Fruit fly (Drosophila melanogaster): Measurements from ENCODE around the gene CG4631.

The CG4631 gene

dm6 chr2L:16607070-16607469, at the start of gene CG4631:
Gene CG4631, plus strand, starts transcription at chr2L:16607370.
- TF ChIP-seq CTCF (optimal IDR thresholded peaks at IDR 0.05) (no peak), CG8478 (optimal IDR thresholded peaks at IDR 0.05) (no peak)

- TF ChIP-seq CTCF (optimal IDR thresholded peaks at IDR 0.05) (no peak), CG8478 (optimal IDR thresholded peaks at IDR 0.05) (no peak)
Observed at dm6 chr2L:16559919-16560318, 47.3 kb upstream of the CG4631 start.

- TF ChIP-seq CTCF (optimal IDR thresholded peaks at IDR 0.05) (no peak), CG8478 (optimal IDR thresholded peaks at IDR 0.05) (no peak)
Observed at dm6 chr2L:16562379-16562778, 44.8 kb upstream of the CG4631 start.

- TF ChIP-seq CTCF (optimal IDR thresholded peaks at IDR 0.05) (peak in 1 of 2 experiments; percentile 7), CG8478 (optimal IDR thresholded peaks at IDR 0.05) (no peak)
Observed at dm6 chr2L:16582732-16583131, 24.4 kb upstream of the CG4631 start.

- TF ChIP-seq CTCF (optimal IDR thresholded peaks at IDR 0.05) (no peak), CG8478 (optimal IDR thresholded peaks at IDR 0.05) (no peak)
Observed at dm6 chr2L:16587654-16588348, 19.4 kb upstream of the CG4631 start.

dm6 chr2L:16588691-16589102, 18.5 kb upstream of the CG4631 start:
- TF ChIP-seq CG8478 (optimal IDR thresholded peaks at IDR 0.05) (no peak), CTCF (optimal IDR thresholded peaks at IDR 0.05) (no peak)

dm6 chr2L:16590345-16591107, 16.6 kb upstream of the CG4631 start:
- no peak for TF ChIP-seq CTCF (optimal IDR thresholded peaks at IDR 0.05)
- TF ChIP-seq CG8478 (optimal IDR thresholded peaks at IDR 0.05), result no peak

- TF ChIP-seq CTCF (optimal IDR thresholded peaks at IDR 0.05) (no peak), CG8478 (optimal IDR thresholded peaks at IDR 0.05) (no peak)
Observed at dm6 chr2L:16591480-16591879, 15.7 kb upstream of the CG4631 start.

dm6 chr2L:16591934-16592333, 15.2 kb upstream of the CG4631 start:
- TF ChIP-seq CG8478 (optimal IDR thresholded peaks at IDR 0.05), result no peak
- no peak for TF ChIP-seq CTCF (optimal IDR thresholded peaks at IDR 0.05)

dm6 chr2L:16593895-16594468, 13.2 kb upstream of the CG4631 start:
- TF ChIP-seq CG8478 (optimal IDR thresholded peaks at IDR 0.05), result no peak
- no peak for TF ChIP-seq CTCF (optimal IDR thresholded peaks at IDR 0.05)

dm6 chr2L:16594628-16595027, 12.5 kb upstream of the CG4631 start:
- TF ChIP-seq CG8478 (optimal IDR thresholded peaks at IDR 0.05) (no peak), CTCF (optimal IDR thresholded peaks at IDR 0.05) (no peak)

- no peak for TF ChIP-seq CG8478 (optimal IDR thresholded peaks at IDR 0.05)
- no peak for TF ChIP-seq CTCF (optimal IDR thresholded peaks at IDR 0.05)
Observed at dm6 chr2L:16595938-16596337, 11.2 kb upstream of the CG4631 start.

- TF ChIP-seq CTCF (optimal IDR thresholded peaks at IDR 0.05) (no peak), CG8478 (optimal IDR thresholded peaks at IDR 0.05) (no peak)
Observed at dm6 chr2L:16597798-16598737, 9.1 kb upstream of the CG4631 start.

- TF ChIP-seq CTCF (optimal IDR thresholded peaks at IDR 0.05) (peak; percentile 48 to 68), CG8478 (optimal IDR thresholded peaks at IDR 0.05) (no peak)
Observed at dm6 chr2L:16598738-16599124, 8.4 kb upstream of the CG4631 start.

- no peak for TF ChIP-seq CG8478 (optimal IDR thresholded peaks at IDR 0.05)
- TF ChIP-seq CTCF (optimal IDR thresholded peaks at IDR 0.05), result peak in 1 of 2 experiments; percentile 3
Observed at dm6 chr2L:16601515-16602026, 5.6 kb upstream of the CG4631 start.
